Fruit fly (Drosophila melanogaster): Measurements from ENCODE around the gene Dis3.
A peak's percentile ranks its signal among the peaks of the same experiment; 100 is the strongest.

Gene Dis3

DNA sequence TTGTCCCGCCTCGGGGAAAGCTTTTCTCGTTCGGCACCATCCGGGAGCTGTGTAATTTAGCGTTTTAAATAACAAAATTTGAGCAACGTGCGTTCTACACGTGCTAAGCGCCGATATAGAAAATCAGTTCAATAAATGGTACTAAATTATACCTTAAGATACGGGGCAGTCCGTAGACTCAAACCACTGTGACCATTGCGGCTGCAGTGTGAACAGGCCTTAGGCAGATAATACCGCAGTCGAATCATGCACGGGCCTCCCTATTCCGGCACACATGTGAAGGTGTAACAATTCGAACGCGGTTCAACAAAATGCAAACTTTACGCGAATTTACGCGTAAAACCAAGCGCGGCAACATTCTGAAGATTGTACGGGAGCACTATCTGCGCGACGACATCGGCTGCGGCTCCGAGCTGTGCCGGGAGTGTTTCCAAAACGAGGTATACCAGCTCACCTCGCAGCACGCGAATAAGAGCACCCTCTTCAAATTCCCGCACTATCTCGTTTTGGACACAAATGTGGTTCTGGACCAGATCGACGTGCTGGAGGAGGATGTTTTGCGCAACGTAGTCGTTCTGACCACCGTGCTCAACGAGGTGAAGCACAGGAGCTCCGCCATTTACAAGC is at the start of gene Dis3, which contains the start of gene Rrp5:
Dis3 (plus strand) TSS at position 252 of the 627 bp plus-strand sequence.
Rrp5 (minus strand) TSS at position 135 of the 627 bp plus-strand sequence.
- TF ChIP-seq eg (GFP tag; IDR thresholded peaks at IDR 0.05) (0 out of 3 replicates have a peak, but pooled peaks have one; percentile 12), CG8119 (GFP tag; IDR thresholded peaks at IDR 0.05) (no peak), CG1621 (tag; optimal IDR thresholded peaks at IDR 0.05) (peak; percentile 93)

DNA sequence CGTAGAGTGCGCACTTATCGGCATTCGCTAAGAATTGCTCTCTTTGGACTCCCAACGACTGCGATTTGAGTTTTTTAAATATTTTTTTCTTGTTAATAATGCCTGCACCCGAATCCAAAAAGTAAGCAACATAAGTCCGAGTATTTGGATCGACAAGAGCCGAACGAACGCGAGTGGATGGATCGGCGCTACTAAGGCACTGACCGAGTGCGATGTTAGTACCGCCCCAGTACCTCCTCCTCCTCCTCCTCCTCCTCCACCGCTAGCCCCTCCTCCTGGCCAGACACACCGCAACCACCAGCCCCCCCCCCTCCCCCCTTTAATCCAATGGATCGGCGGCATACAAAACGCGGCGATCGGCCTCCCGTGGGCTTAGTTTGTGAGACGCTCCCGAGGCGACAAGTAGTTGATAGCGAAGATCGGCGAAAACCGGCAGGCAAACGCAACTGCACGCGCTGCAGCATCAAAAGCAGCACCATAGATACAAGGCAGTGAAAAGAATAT is 49.6 kb upstream of the Dis3 start, which contains the start of gene CG6356:
CG6356 (plus strand) TSS at position 374 of the 504 bp plus-strand sequence.
- TF ChIP-seq CG8632 (GFP tag; optimal IDR thresholded peaks at IDR 0.05) = no peak
- TF ChIP-seq CG34406 (GFP tag; optimal IDR thresholded peaks at IDR 0.05) = no peak
- peak; percentile 43 for TF ChIP-seq Gug (GFP tag; IDR thresholded peaks at IDR 0.05)
- peak; percentile 14; the same call in 1 of the 2 replicates for TF ChIP-seq CG11294 (GFP tag; IDR thresholded peaks at IDR 0.05)
- TF ChIP-seq CG3919 (GFP tag; optimal IDR thresholded peaks at IDR 0.05) = no peak
- TF ChIP-seq ss (GFP tag; optimal IDR thresholded peaks at IDR 0.05) = peak in 1 of 2 experiments; percentile 21
- TF ChIP-seq CG15336 (GFP tag; IDR thresholded peaks at IDR 0.05) = peak; percentile 54; the same call in 1 of the 2 replicates
- TF ChIP-seq eg (GFP tag; IDR thresholded peaks at IDR 0.05) = peak; percentile 67; the same call in 2 of the 3 replicates
- no peak for TF ChIP-seq vri (GFP tag; optimal IDR thresholded peaks at IDR 0.05)
- peak; percentile 2 for TF ChIP-seq Lpt (GFP tag; optimal IDR thresholded peaks at IDR 0.05)
- peak; percentile 6 for TF ChIP-seq CG1621 (tag; optimal IDR thresholded peaks at IDR 0.05)
- TF ChIP-seq CG8119 (GFP tag; IDR thresholded peaks at IDR 0.05) = peak; percentile 37; the same call in 1 of the 3 replicates
- TF ChIP-seq fd59A (GFP tag; optimal IDR thresholded peaks at IDR 0.05) = no peak
- TF ChIP-seq Eip78C (GFP tag) = peak; percentile 5
- peak; percentile 13 for TF ChIP-seq CG6808 (GFP tag; optimal IDR thresholded peaks at IDR 0.05)
- peak; percentile 36 for TF ChIP-seq CG32006 (GFP tag; optimal IDR thresholded peaks at IDR 0.05)
- peak; percentile 8 for TF ChIP-seq dsx (GFP tag; optimal IDR thresholded peaks at IDR 0.05; ENCODE audit: poor library complexity, severe bottlenecking)
- TF ChIP-seq esn (GFP tag; optimal IDR thresholded peaks at IDR 0.05) = no peak
- peak; percentile 42 for TF ChIP-seq CG16779 (tag; optimal IDR thresholded peaks at IDR 0.05)
- TF ChIP-seq Smox (GFP tag; optimal IDR thresholded peaks at IDR 0.05) = no peak
- TF ChIP-seq CG3032 (tag; optimal IDR thresholded peaks at IDR 0.05) = no peak
- peak; percentile 60 for TF ChIP-seq svp (GFP tag)
- TF ChIP-seq CG31627 (GFP tag; optimal IDR thresholded peaks at IDR 0.05) = no peak
- peak; percentile 79 for TF ChIP-seq CG6276 (GFP tag; optimal IDR thresholded peaks at IDR 0.05)
- TF ChIP-seq Eip93F (GFP tag; optimal IDR thresholded peaks at IDR 0.05) = no peak
- no peak for TF ChIP-seq Hr4 (GFP tag; optimal IDR thresholded peaks at IDR 0.05)
- TF ChIP-seq acj6 (GFP tag; optimal IDR thresholded peaks at IDR 0.05) = no peak
- TF ChIP-seq CG6163 (GFP tag; IDR thresholded peaks at IDR 0.05) = peak; percentile 27; the same call in 1 of the 3 replicates

- peak; percentile 78 for TF ChIP-seq svp (GFP tag)
- no peak for TF ChIP-seq dsx (GFP tag; optimal IDR thresholded peaks at IDR 0.05; ENCODE audit: poor library complexity, severe bottlenecking)
Measured at dm6 chr3R:24284164-24284563, 49.1 kb upstream of the Dis3 start.

- TF ChIP-seq Eip78C (GFP tag) = peak; percentile 20
- TF ChIP-seq CG1621 (tag; optimal IDR thresholded peaks at IDR 0.05) = peak; percentile 11
- TF ChIP-seq svp (GFP tag) = peak; percentile 96
- TF ChIP-seq dsx (GFP tag; optimal IDR thresholded peaks at IDR 0.05; ENCODE audit: poor library complexity, severe bottlenecking) = peak; percentile 5
- peak in 1 of 2 experiments; percentile 42 for TF ChIP-seq ss (GFP tag; optimal IDR thresholded peaks at IDR 0.05)
- no peak for TF ChIP-seq Blimp-1 (GFP tag; optimal IDR thresholded peaks at IDR 0.05)
- no peak for TF ChIP-seq dac (GFP tag; optimal IDR thresholded peaks at IDR 0.05)
- TF ChIP-seq Ets96B (tag; optimal IDR thresholded peaks at IDR 0.05) = no peak
- TF ChIP-seq eg (GFP tag; IDR thresholded peaks at IDR 0.05) = no peak
Measured at dm6 chr3R:24285423-24285822, 47.8 kb upstream of the Dis3 start.

DNA sequence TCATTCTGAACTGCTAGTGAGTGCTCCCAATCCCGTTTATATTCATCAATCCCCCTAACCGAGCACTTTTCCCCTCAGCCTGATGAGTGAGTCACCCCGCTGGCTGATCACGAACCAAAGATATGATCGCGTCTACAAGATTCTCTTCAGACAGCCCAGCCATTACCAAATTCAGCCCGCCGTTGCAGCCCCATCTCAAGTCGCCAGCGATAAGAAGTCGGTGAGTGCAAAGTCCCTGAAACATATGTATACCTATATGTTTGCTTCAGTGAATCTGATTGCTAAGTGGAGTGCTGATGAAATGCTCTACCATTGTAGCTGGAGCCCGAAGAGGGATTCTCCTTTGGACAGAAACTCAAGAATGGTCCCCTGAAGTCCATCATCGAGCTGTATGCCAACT is 46.1 kb upstream of the Dis3 start:
- peak; percentile 82 for TF ChIP-seq svp (GFP tag)
- no peak for TF ChIP-seq CG10669 (GFP tag; optimal IDR thresholded peaks at IDR 0.05)
- no peak for TF ChIP-seq Lpt (GFP tag; optimal IDR thresholded peaks at IDR 0.05)
- no peak for TF ChIP-seq CG11762 (GFP tag; optimal IDR thresholded peaks at IDR 0.05; ENCODE audit: insufficient read depth)
- no peak for TF ChIP-seq Eip75B (GFP tag; optimal IDR thresholded peaks at IDR 0.05)
- no peak for TF ChIP-seq fd59A (GFP tag; optimal IDR thresholded peaks at IDR 0.05)
- TF ChIP-seq Sox102F (GFP tag; optimal IDR thresholded peaks at IDR 0.05) = no peak
- no peak for TF ChIP-seq CG8119 (GFP tag; IDR thresholded peaks at IDR 0.05)
- TF ChIP-seq CG16779 (tag; optimal IDR thresholded peaks at IDR 0.05) = no peak
- no peak for TF ChIP-seq esn (GFP tag; optimal IDR thresholded peaks at IDR 0.05)
- no peak for TF ChIP-seq CG11294 (GFP tag; IDR thresholded peaks at IDR 0.05)
- no peak for TF ChIP-seq CG3919 (GFP tag; optimal IDR thresholded peaks at IDR 0.05)
- TF ChIP-seq CG6808 (GFP tag; optimal IDR thresholded peaks at IDR 0.05) = no peak
- TF ChIP-seq CG6163 (GFP tag; IDR thresholded peaks at IDR 0.05) = no peak
- TF ChIP-seq Hr39 (GFP tag; optimal IDR thresholded peaks at IDR 0.05) = no peak
- no peak for TF ChIP-seq achi (GFP tag; optimal IDR thresholded peaks at IDR 0.05)
- no peak for TF ChIP-seq CG11902 (GFP tag; optimal IDR thresholded peaks at IDR 0.05)
- no peak for TF ChIP-seq Hr38 (GFP tag; optimal IDR thresholded peaks at IDR 0.05)
- TF ChIP-seq spab (GFP tag; optimal IDR thresholded peaks at IDR 0.05) = no peak
